Fruit fly (Drosophila melanogaster) whole organism, embryonic: ENCODE results near the gene atl.

Experiments
- Asciz ChIP-seq: fragments of 200-800 bp; sonication (Bioruptor generic); optimal IDR thresholded peaks from 2 replicates; lab custom pipeline; 2017; ENCODE audit warnings: missing biosample characterization, mild to moderate bottlenecking, missing genetic modification characterization, missing genetic modification reagents
- B-H2 ChIP-seq: fragments of 200-800 bp; sonication (Bioruptor generic); optimal IDR thresholded peaks from 2 replicates; lab custom pipeline; 2018; ENCODE audit warnings: missing biosample characterization, mild to moderate bottlenecking, missing genetic modification characterization
- CG10209 ChIP-seq: fragments of 200-800 bp; sonication (Bioruptor generic); optimal IDR thresholded peaks from 3 replicates; lab custom pipeline; 2017; ENCODE audit warnings: missing biosample characterization, mild to moderate bottlenecking, missing genetic modification characterization, missing genetic modification reagents
- CG10267 ChIP-seq: fragments of 200-800 bp; sonication (Bioruptor generic); optimal IDR thresholded peaks from 2 replicates; lab custom pipeline; 2018; ENCODE audit warnings: missing biosample characterization, mild to moderate bottlenecking, missing genetic modification characterization, moderate library complexity
- CG11085 ChIP-seq: fragments of 200-800 bp; sonication (Bioruptor generic); IDR thresholded peaks from 2 replicates; pipeline ENCODE4 v1.3.6; 2022; ENCODE audit warnings: missing biosample characterization, missing genetic modification characterization
- CG11398 ChIP-seq: fragments of 200-800 bp; sonication (Bioruptor generic); optimal IDR thresholded peaks from 2 replicates; lab custom pipeline; 2016; ENCODE audit warnings: missing biosample characterization, missing genetic modification characterization
- CG1233 ChIP-seq: fragments of 200-800 bp; sonication (Bioruptor generic); optimal IDR thresholded peaks from 4 replicates; lab custom pipeline; 2018; ENCODE audit warnings: missing biosample characterization, mild to moderate bottlenecking, missing genetic modification characterization
- CG13296 ChIP-seq: fragments of 200-800 bp; sonication (Bioruptor generic); optimal IDR thresholded peaks from 3 replicates; lab custom pipeline; 2018; ENCODE audit warnings: missing biosample characterization, mild to moderate bottlenecking, missing genetic modification characterization
- CG13624 ChIP-seq: fragments of 200-800 bp; sonication (Bioruptor generic); optimal IDR thresholded peaks from 2 replicates; lab custom pipeline; 2016; ENCODE audit warnings: missing biosample characterization, missing genetic modification characterization
- CG15601 ChIP-seq: fragments of 200-800 bp; sonication (Bioruptor generic); optimal IDR thresholded peaks from 3 replicates; lab custom pipeline; 2019; ENCODE audit warnings: missing biosample characterization, mild to moderate bottlenecking, missing genetic modification characterization, moderate library complexity
- CG1602 ChIP-seq: fragments of 200-800 bp; sonication (Bioruptor generic); optimal IDR thresholded peaks from 3 replicates; lab custom pipeline; 2016; ENCODE audit warnings: missing biosample characterization, missing genetic modification characterization
- CG17802 ChIP-seq: fragments of 200-800 bp; sonication (Bioruptor generic); optimal IDR thresholded peaks from 2 replicates; lab custom pipeline; 2018; ENCODE audit warnings: missing biosample characterization, mild to moderate bottlenecking, missing genetic modification characterization, moderate library complexity
- CG17912 ChIP-seq: fragments of 200-800 bp; sonication (Bioruptor generic); optimal IDR thresholded peaks from 2 replicates; lab custom pipeline; 2018; ENCODE audit warnings: missing biosample characterization, mild to moderate bottlenecking, missing genetic modification characterization
- CG2116 ChIP-seq: fragments of 200-800 bp; sonication (Bioruptor generic); optimal IDR thresholded peaks from 3 replicates; lab custom pipeline; 2018; ENCODE audit warnings: missing biosample characterization, mild to moderate bottlenecking, missing genetic modification characterization
- CG2120 ChIP-seq: fragments of 200-800 bp; sonication (Bioruptor generic); optimal IDR thresholded peaks from 3 replicates; lab custom pipeline; 2016; ENCODE audit warnings: missing biosample characterization, missing genetic modification characterization
- CG30020 ChIP-seq: fragments of 200-800 bp; optimal IDR thresholded peaks from 2 replicates; lab custom pipeline; 2019; ENCODE audit warnings: missing biosample characterization, mild to moderate bottlenecking, missing genetic modification characterization, moderate library complexity
- CG31365 ChIP-seq: fragments of 200-800 bp; sonication (Bioruptor generic); optimal IDR thresholded peaks from 2 replicates; lab custom pipeline; 2018; ENCODE audit warnings: missing biosample characterization, mild to moderate bottlenecking, missing genetic modification characterization
- CG33213 ChIP-seq: fragments of 200-800 bp; sonication (Bioruptor generic); optimal IDR thresholded peaks from 3 replicates; lab custom pipeline; 2016; ENCODE audit warnings: missing biosample characterization, missing genetic modification characterization
- CG3407 ChIP-seq: fragments of 200-800 bp; sonication (Bioruptor generic); optimal IDR thresholded peaks from 2 replicates; lab custom pipeline; 2018; ENCODE audit warnings: missing biosample characterization, mild to moderate bottlenecking, missing genetic modification characterization
- CG3847 ChIP-seq: fragments of 200-800 bp; sonication (Bioruptor generic); IDR thresholded peaks from 2 replicates; pipeline ENCODE4 v1.3.6; 2022; ENCODE audit warnings: missing biosample characterization, missing genetic modification characterization
- CG8290 ChIP-seq, 3 experiments: fragments of 200-800 bp; sonication (Bioruptor generic); optimal IDR thresholded peaks; 2 replicates each; lab custom pipeline; 2016 to 2019; ENCODE audit warnings: missing biosample characterization in 3 of 3, missing genetic modification characterization in 3 of 3, mild to moderate bottlenecking in 2 of 3, moderate library complexity in 1 of 3
- CG8765 ChIP-seq: fragments of 200-800 bp; sonication (Bioruptor generic); IDR thresholded peaks from 2 replicates; pipeline ENCODE4 v1.3.6; 2022; ENCODE audit warnings: missing biosample characterization, missing genetic modification characterization
- HmgD ChIP-seq: fragments of 200-800 bp; sonication (Bioruptor generic); optimal IDR thresholded peaks from 3 replicates; lab custom pipeline; 2016; ENCODE audit warnings: missing biosample characterization, missing genetic modification characterization
- Hr39 ChIP-seq: fragments of >200 bp; optimal IDR thresholded peaks from 2 replicates; lab custom pipeline; 2017
- Jarid2 ChIP-seq: fragments of 200-800 bp; sonication (Bioruptor generic); optimal IDR thresholded peaks from 3 replicates; lab custom pipeline; 2017; ENCODE audit warnings: mild to moderate bottlenecking, missing biosample characterization, missing genetic modification reagents, missing genetic modification characterization
- Lpt ChIP-seq: fragments of >200 bp; optimal IDR thresholded peaks from 2 replicates; lab custom pipeline; 2018; ENCODE audit warnings: missing biosample characterization, missing genetic modification characterization
- MBD-R2 ChIP-seq: fragments of 200-800 bp; sonication (Bioruptor generic); IDR thresholded peaks from 2 replicates; pipeline ENCODE4 v1.3.6; 2022; ENCODE audit warnings: missing biosample characterization, missing genetic modification characterization
- Neu2 ChIP-seq: fragments of 200-800 bp; sonication (Bioruptor generic); optimal IDR thresholded peaks from 3 replicates; lab custom pipeline; 2016; ENCODE audit warnings: missing biosample characterization, missing genetic modification characterization, borderline replicate concordance
- Pdp1 ChIP-seq, 2 experiments: fragments of 200-800 bp; sonication (Bioruptor generic); optimal IDR thresholded peaks; 3 replicates each; lab custom pipeline; 2016; ENCODE audit warnings: missing biosample characterization in 2 of 2, missing genetic modification characterization in 2 of 2, mild to moderate bottlenecking in 1 of 2, moderate library complexity in 1 of 2
- bbx ChIP-seq: fragments of 200-800 bp; sonication (Bioruptor generic); IDR thresholded peaks from 2 replicates; pipeline ENCODE4 v1.3.6; 2022; ENCODE audit warnings: missing biosample characterization, missing genetic modification characterization; ENCODE audit not compliant: partially characterized antibody
- cad ChIP-seq: fragments of >200 bp; optimal IDR thresholded peaks from 2 replicates; lab custom pipeline; 2017; ENCODE audit warnings: missing biosample characterization, missing genetic modification characterization
- dysf ChIP-seq: fragments of 200-800 bp; sonication (Bioruptor generic); IDR thresholded peaks from 3 replicates; pipeline ENCODE4 v1.3.6; 2022; ENCODE audit warnings: missing biosample characterization, missing genetic modification characterization
- ewg ChIP-seq: fragments of 200-800 bp; sonication (Bioruptor generic); optimal IDR thresholded peaks from 3 replicates; lab custom pipeline; 2017; ENCODE audit warnings: mild to moderate bottlenecking, missing biosample characterization, missing genetic modification reagents, missing genetic modification characterization
- fd102C ChIP-seq: fragments of 200-800 bp; sonication (Bioruptor generic); optimal IDR thresholded peaks from 2 replicates; lab custom pipeline; 2018; ENCODE audit warnings: missing biosample characterization, mild to moderate bottlenecking, missing genetic modification characterization, moderate library complexity
- fd3F ChIP-seq: fragments of 200-800 bp; sonication (Bioruptor generic); optimal IDR thresholded peaks from 2 replicates; lab custom pipeline; 2018; ENCODE audit warnings: missing biosample characterization, mild to moderate bottlenecking, missing genetic modification characterization, moderate library complexity
- h ChIP-seq: fragments of >200 bp; optimal IDR thresholded peaks from 2 replicates; lab custom pipeline; 2017
- jigr1 ChIP-seq: fragments of 200-800 bp; sonication (Bioruptor generic); IDR thresholded peaks from 3 replicates; pipeline ENCODE4 v1.3.6; 2022; ENCODE audit warnings: missing biosample characterization, missing genetic modification characterization
- jing ChIP-seq: fragments of 200-800 bp; sonication (Bioruptor generic); optimal IDR thresholded peaks from 2 replicates; lab custom pipeline; 2018; ENCODE audit warnings: missing biosample characterization, mild to moderate bottlenecking, missing genetic modification characterization
- lov ChIP-seq, 2 experiments: fragments of 200-800 bp in 1 of 2; fragments of >200 bp in 1 of 2; sonication (Bioruptor generic) in 1 of 2; IDR thresholded peaks in 1 of 2; optimal IDR thresholded peaks in 1 of 2; 2 replicates in 1 of 2; 3 replicates in 1 of 2; pipeline versions ENCODE4 v1.3.6 to Lab custom; 2017 to 2022; ENCODE audit warnings: missing biosample characterization in 1 of 2, missing genetic modification characterization in 1 of 2
- luna ChIP-seq: fragments of 200-800 bp; sonication (Bioruptor generic); optimal IDR thresholded peaks from 2 replicates; lab custom pipeline; 2016; ENCODE audit warnings: missing biosample characterization, missing genetic modification characterization
- mld ChIP-seq: fragments of 200-800 bp; sonication (Bioruptor generic); IDR thresholded peaks from 3 replicates; pipeline ENCODE4 v1.3.6; 2022; ENCODE audit warnings: missing biosample characterization, missing genetic modification characterization; ENCODE audit not compliant: partially characterized antibody
- nerfin-1 ChIP-seq: fragments of 200-800 bp; sonication (Bioruptor generic); optimal IDR thresholded peaks from 3 replicates; lab custom pipeline; 2019; ENCODE audit warnings: missing biosample characterization, mild to moderate bottlenecking, missing genetic modification characterization, moderate library complexity
- onecut ChIP-seq: fragments of 200-800 bp; sonication (Bioruptor generic); IDR thresholded peaks from 2 replicates; pipeline ENCODE4 v1.3.6; 2022; ENCODE audit warnings: missing biosample characterization, missing genetic modification characterization
- pho ChIP-seq: fragments of 200-800 bp; sonication (Bioruptor generic); optimal IDR thresholded peaks from 2 replicates; lab custom pipeline; 2016; ENCODE audit warnings: missing biosample characterization, missing genetic modification characterization
- repo ChIP-seq: fragments of 200-800 bp; sonication (Bioruptor generic); optimal IDR thresholded peaks from 2 replicates; lab custom pipeline; 2016; ENCODE audit warnings: missing biosample characterization, missing genetic modification characterization
- salm ChIP-seq: fragments of 200-800 bp; sonication (Bioruptor generic); optimal IDR thresholded peaks from 2 replicates; lab custom pipeline; 2018; ENCODE audit warnings: missing biosample characterization, mild to moderate bottlenecking, missing genetic modification characterization
- stwl ChIP-seq: fragments of 200-800 bp; sonication (Bioruptor generic); optimal IDR thresholded peaks from 3 replicates; lab custom pipeline; 2018; ENCODE audit warnings: missing biosample characterization, mild to moderate bottlenecking, missing genetic modification characterization, moderate library complexity
- toy ChIP-seq: fragments of 200-800 bp; sonication (Bioruptor generic); IDR thresholded peaks from 2 replicates; pipeline ENCODE4 v1.3.6; 2022; ENCODE audit warnings: missing biosample characterization, missing genetic modification characterization
- ttk ChIP-seq: fragments of 200-800 bp; sonication (Bioruptor generic); IDR thresholded peaks from 2 replicates; pipeline ENCODE4 v2.1.2; 2022; ENCODE audit warnings: missing biosample characterization, missing genetic modification characterization
- tup ChIP-seq: fragments of 200-800 bp; sonication (Bioruptor generic); optimal IDR thresholded peaks from 2 replicates; lab custom pipeline; 2016; ENCODE audit warnings: missing biosample characterization, mild to moderate bottlenecking, missing genetic modification characterization, moderate library complexity
- zfh1 ChIP-seq: fragments of 200-800 bp; sonication (Bioruptor generic); IDR thresholded peaks from 3 replicates; pipeline ENCODE4 v1.3.6; 2022; ENCODE audit warnings: missing biosample characterization, missing genetic modification characterization

Gene atl

dm6 chr3R:24582669-24582995, 42.8 kb upstream of the atl start, which contains the start of gene REPTOR (continued):
- TF ChIP-seq dysf (GFP tag; lab: Robert Waterston, UW): no peak
- TF ChIP-seq MBD-R2 (GFP tag; lab: Robert Waterston, UW): no peak
- TF ChIP-seq CG2120 (GFP tag; lab: Kevin White, UChicago): peak; percentile 13
- peak; percentile 99 for TF ChIP-seq CG2116 (GFP tag; lab: Kevin White, UChicago)
- no peak for TF ChIP-seq CG8290 (GFP tag; optimal IDR thresholded peaks at IDR 0.05; lab: Kevin White, UChicago)
- TF ChIP-seq CG8290 (tag; optimal IDR thresholded peaks at IDR 0.05; lab: Kevin White, UChicago): peak in 1 of 2 experiments; percentile 45
- TF ChIP-seq toy (GFP tag; lab: Robert Waterston, UW): no peak
- peak; percentile 23 for TF ChIP-seq salm (tag; lab: Kevin White, UChicago)
- peak; percentile 63 for TF ChIP-seq CG13296 (GFP tag; lab: Kevin White, UChicago)
- peak; percentile 5 for TF ChIP-seq CG30020
- no peak for TF ChIP-seq bbx
- peak; percentile 93 for TF ChIP-seq stwl (tag; lab: Kevin White, UChicago)
- no peak for TF ChIP-seq tup (GFP tag; lab: Kevin White, UChicago)
- TF ChIP-seq pho: no peak
- no peak for TF ChIP-seq Neu2 (GFP tag; lab: Kevin White, UChicago)
- TF ChIP-seq CG13624: peak; percentile 51
- no peak for TF ChIP-seq repo
- TF ChIP-seq CG17912: no peak
- no peak for TF ChIP-seq CG8765 (GFP tag; lab: Robert Waterston, UW)
- no peak for TF ChIP-seq CG17802 (tag; lab: Kevin White, UChicago)
- no peak for TF ChIP-seq Lpt (GFP tag; lab: Kevin White, UChicago)
- no peak for TF ChIP-seq cad (GFP tag; lab: Kevin White, UChicago)
- peak; percentile 4 for TF ChIP-seq CG31365 (tag; lab: Kevin White, UChicago)
- no peak for TF ChIP-seq fd3F (GFP tag; lab: Kevin White, UChicago)
- peak; percentile 49 for TF ChIP-seq CG33213
- TF ChIP-seq h (lab: Kevin White, UChicago): no peak
- TF ChIP-seq jing (GFP tag; lab: Kevin White, UChicago): no peak
- no peak for TF ChIP-seq CG1602 (GFP tag; lab: Kevin White, UChicago)
- TF ChIP-seq ttk: no peak
- TF ChIP-seq CG10267 (tag; lab: Kevin White, UChicago): peak; percentile 98
- peak in 1 of 2 experiments; percentile 29 for TF ChIP-seq Pdp1 (GFP tag; optimal IDR thresholded peaks at IDR 0.05; lab: Kevin White, UChicago)
- no peak for TF ChIP-seq luna (GFP tag; lab: Kevin White, UChicago)
- TF ChIP-seq CG15601 (tag; lab: Kevin White, UChicago): peak; percentile 15
- TF ChIP-seq CG11085: no peak
- peak; percentile 22; the same call in 1 of the 2 replicates for TF ChIP-seq onecut
- TF ChIP-seq CG10209 (GFP tag; lab: Kevin White, UChicago): peak; percentile 35
- TF ChIP-seq B-H2: peak; percentile 69
- TF ChIP-seq jigr1 (GFP tag; lab: Robert Waterston, UW): no peak
- no peak for TF ChIP-seq CG11398 (GFP tag; lab: Kevin White, UChicago)
- TF ChIP-seq ewg: no peak
- no peak for TF ChIP-seq zfh1 (GFP tag; lab: Robert Waterston, UW)
- TF ChIP-seq Hr39 (lab: Kevin White, UChicago): no peak
- TF ChIP-seq lov (optimal IDR thresholded peaks at IDR 0.05; lab: Kevin White, UChicago): no peak
- no peak for TF ChIP-seq lov (GFP tag; IDR thresholded peaks at IDR 0.05; lab: Robert Waterston, UW)
- TF ChIP-seq HmgD (GFP tag; lab: Kevin White, UChicago): no peak
- TF ChIP-seq CG3407: no peak
- peak; percentile 27 for TF ChIP-seq fd102C (GFP tag; lab: Kevin White, UChicago)
- no peak for TF ChIP-seq mld (GFP tag; lab: Robert Waterston, UW)
- peak; percentile 35 for TF ChIP-seq Asciz (GFP tag; lab: Kevin White, UChicago)
- TF ChIP-seq nerfin-1: peak; percentile 10
- TF ChIP-seq CG3847 (GFP tag; lab: Robert Waterston, UW): no peak
- peak; percentile 26 for TF ChIP-seq CG1233 (GFP tag; lab: Kevin White, UChicago)
- TF ChIP-seq Jarid2 (GFP tag; lab: Kevin White, UChicago): peak; percentile 68
